Fruit fly (Drosophila melanogaster) whole organism, wandering third instar larva: Measurements from ENCODE around the gene Prestin.

Experiments
- Abd-B ChIP-seq: fragments of >200 bp; optimal IDR thresholded peaks from 2 replicates; lab custom pipeline; 2017; ENCODE audit warnings: missing biosample characterization, missing genetic modification characterization
- CrebA ChIP-seq: fragments of 200-800 bp; sonication (Bioruptor generic); optimal IDR thresholded peaks from 2 replicates; lab custom pipeline; 2016; ENCODE audit warnings: missing biosample characterization, mild to moderate bottlenecking, missing genetic modification characterization, borderline replicate concordance
- Dfd ChIP-seq: fragments of >200 bp; optimal IDR thresholded peaks from 2 replicates; lab custom pipeline; 2017; ENCODE audit warnings: missing biosample characterization, missing genetic modification characterization
- Hr83 ChIP-seq: fragments of 200-300 bp; sonication (Bioruptor generic); optimal IDR thresholded peaks from 2 replicates; lab custom pipeline; 2016; ENCODE audit warnings: missing biosample characterization, mild to moderate bottlenecking, missing genetic modification characterization, moderate library complexity; ENCODE audit not compliant: poor library complexity, severe bottlenecking
- Mio ChIP-seq: sonication (Bioruptor generic); optimal IDR thresholded peaks from 2 replicates; lab custom pipeline; 2016; ENCODE audit warnings: missing biosample characterization, missing genetic modification characterization
- N ChIP-seq: fragments of >200 bp; optimal IDR thresholded peaks from 2 replicates; lab custom pipeline; 2018; ENCODE audit warnings: missing biosample characterization, missing external identifiers, missing genetic modification characterization
- dmrt93B ChIP-seq: fragments of 200-800 bp; sonication (Bioruptor generic); optimal IDR thresholded peaks from 2 replicates; lab custom pipeline; 2018; ENCODE audit warnings: missing biosample characterization, mild to moderate bottlenecking, missing genetic modification characterization
- h ChIP-seq: fragments of 200-800 bp; sonication (Bioruptor generic); optimal IDR thresholded peaks from 3 replicates; lab custom pipeline; 2016; ENCODE audit warnings: missing biosample characterization, mild to moderate bottlenecking, missing genetic modification characterization
- jim ChIP-seq: fragments of 175-275, 200-325 bp; sonication (Bioruptor generic); optimal IDR thresholded peaks from 2 replicates; lab custom pipeline; 2016; ENCODE audit warnings: missing biosample characterization, mild to moderate bottlenecking, missing genetic modification characterization
- lola ChIP-seq: fragments of >200 bp; optimal IDR thresholded peaks from 2 replicates; lab custom pipeline; 2017; ENCODE audit warnings: missing biosample characterization, missing genetic modification characterization
- pan ChIP-seq: fragments of >200 bp; optimal IDR thresholded peaks from 2 replicates; lab custom pipeline; 2017
- woc ChIP-seq: sonication (Bioruptor generic); optimal IDR thresholded peaks from 2 replicates; lab custom pipeline; 2016; ENCODE audit warnings: missing biosample characterization, mild to moderate bottlenecking, missing genetic modification characterization

DNA sequence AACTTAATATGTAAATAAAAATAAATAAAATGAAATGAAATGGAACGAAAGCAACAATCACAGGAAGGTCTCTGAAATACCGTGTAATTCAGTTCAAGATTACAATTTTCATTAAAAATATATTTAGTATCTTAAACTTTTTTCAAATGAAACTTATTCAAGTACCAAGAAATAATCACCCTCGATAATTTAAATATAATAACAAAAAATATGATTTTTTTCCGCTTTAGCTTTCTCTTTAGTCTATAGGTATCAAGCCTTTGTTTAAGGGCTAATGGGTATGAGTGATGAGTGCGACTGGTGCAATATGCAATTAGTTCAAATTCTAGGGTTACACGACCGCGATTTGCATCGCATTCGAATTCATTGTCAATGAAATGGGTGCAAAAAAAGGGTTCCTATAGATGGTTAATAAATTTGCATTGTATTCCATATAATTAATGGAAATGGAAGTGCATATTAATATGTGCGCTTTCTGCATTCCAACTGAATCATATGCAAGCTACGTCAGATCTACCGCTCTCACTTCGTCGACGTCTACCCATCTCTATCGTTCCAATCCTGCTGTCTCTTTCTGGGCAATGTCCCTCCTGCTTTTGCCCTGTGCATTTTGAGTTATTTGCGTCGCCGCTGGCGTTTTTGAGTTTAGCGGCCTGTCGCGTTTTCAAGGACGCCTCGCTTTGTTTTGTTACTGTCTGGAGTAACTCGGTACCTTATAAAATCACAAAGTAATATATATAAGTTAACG lies 10.2 kb upstream of the Prestin start:
- no peak for TF ChIP-seq jim (GFP tag; lab: Kevin White, UChicago)
- TF ChIP-seq pan (lab: Kevin White, UChicago), result no peak
- TF ChIP-seq lola, result no peak
- no peak for TF ChIP-seq Mio (GFP tag; lab: Kevin White, UChicago)
- TF ChIP-seq N (GFP tag; lab: Kevin White, UChicago), result no peak
- TF ChIP-seq woc (GFP tag; lab: Kevin White, UChicago), result no peak
- no peak for TF ChIP-seq CrebA (GFP tag; lab: Kevin White, UChicago)
- TF ChIP-seq h (GFP tag; lab: Kevin White, UChicago), result no peak
- TF ChIP-seq Dfd (GFP tag; lab: Kevin White, UChicago), result no peak
- TF ChIP-seq dmrt93B (GFP tag; lab: Kevin White, UChicago), result no peak
- TF ChIP-seq Hr83 (GFP tag; lab: Kevin White, UChicago), result no peak
- TF ChIP-seq Abd-B (GFP tag; lab: Kevin White, UChicago), result no peak
